Worm (Caenorhabditis elegans) whole organism, young adult: Measurements from ENCODE around the gene M03D4.3.

Source experiments
- C17E4.6 ChIP-seq: fragments of 200-800 bp; sonication (Bioruptor generic); IDR thresholded peaks from 2 replicates; pipeline ENCODE4 v1.3.6; 2022; ENCODE audit warnings: missing genetic modification reagents, missing genetic modification characterization, missing compliant biosample characterization
- F55B11.4 ChIP-seq: sonication (generic microtip); optimal IDR thresholded peaks from 2 replicates; lab custom pipeline; 2016; ENCODE audit warnings: missing compliant biosample characterization, missing genetic modification characterization, borderline replicate concordance; ENCODE audit not compliant: insufficient read depth
- ceh-91 ChIP-seq: fragments of 200-800 bp; sonication (Bioruptor generic); IDR thresholded peaks from 2 replicates; pipeline ENCODE4 v1.3.6; 2022; ENCODE audit warnings: missing genetic modification reagents, missing genetic modification characterization, missing compliant biosample characterization
- lin-26 ChIP-seq: fragments of 200-800 bp; sonication (Bioruptor generic); IDR thresholded peaks from 2 replicates; pipeline ENCODE4 v1.3.6; 2022; ENCODE audit warnings: missing genetic modification reagents, missing genetic modification characterization, missing compliant biosample characterization
- madf-3 ChIP-seq: fragments of 200-800 bp; sonication (Bioruptor generic); IDR thresholded peaks from 2 replicates; pipeline ENCODE4 v1.3.6; 2022; ENCODE audit warnings: missing genetic modification reagents, missing genetic modification characterization, missing compliant biosample characterization
- mcd-1 ChIP-seq: fragments of 200-800 bp; sonication (Bioruptor generic); IDR thresholded peaks from 2 replicates; pipeline ENCODE4 v1.3.6; 2022; ENCODE audit warnings: missing genetic modification reagents, missing genetic modification characterization, missing compliant biosample characterization
- nfya-1 ChIP-seq: sonication (generic microtip); optimal IDR thresholded peaks from 2 replicates; lab custom pipeline; 2017; ENCODE audit warnings: antibody characterized with exemption, missing compliant biosample characterization, missing genetic modification characterization, borderline replicate concordance; ENCODE audit not compliant: insufficient read depth
- unc-130 ChIP-seq: sonication (generic microtip); optimal IDR thresholded peaks from 2 replicates; lab custom pipeline; 2016; ENCODE audit warnings: missing genetic modification reagents, missing genetic modification characterization, missing compliant biosample characterization
- ztf-25 ChIP-seq: fragments of 200-800 bp; sonication (Bioruptor generic); IDR thresholded peaks from 2 replicates; pipeline ENCODE4 v1.3.6; 2022; ENCODE audit warnings: missing genetic modification reagents, missing genetic modification characterization, missing compliant biosample characterization

- TF ChIP-seq mcd-1 (no peak), unc-130 (GFP tag; lab: Kevin White, UChicago) (no peak), lin-26 (GFP tag; lab: Robert Waterston, UW) (no peak), madf-3 (no peak), ceh-91 (GFP tag; lab: Robert Waterston, UW) (no peak), F55B11.4 (tag; lab: Kevin White, UChicago) (no peak), nfya-1 (tag; lab: Kevin White, UChicago) (no peak), ztf-25 (no peak), C17E4.6 (GFP tag; lab: Robert Waterston, UW) (no peak)
Measured at ce11 chrIV:6108665-6109064, 3.5 kb downstream of the M03D4.3 start.
